Worm (Caenorhabditis elegans) whole organism, L1 larva: ENCODE measurements around the gene str-169.

Source experiments
- C04F5.9 ChIP-seq: sonication (generic microtip); optimal IDR thresholded peaks from 2 replicates; lab custom pipeline; 2016; ENCODE audit warnings: missing genetic modification characterization, missing compliant biosample characterization
- F16B12.6 ChIP-seq: fragments of 150-350 bp; optimal IDR thresholded peaks from 2 replicates; lab custom pipeline; 2014; ENCODE audit warnings: missing biosample characterization, missing genetic modification characterization
- aha-1 ChIP-seq: fragments of 150-350 bp; optimal IDR thresholded peaks from 2 replicates; lab custom pipeline; 2014; ENCODE audit warnings: missing biosample characterization, missing genetic modification characterization
- alr-1 ChIP-seq: fragments of 200-800 bp; sonication (Bioruptor generic); optimal IDR thresholded peaks from 2 replicates; lab custom pipeline; 2018; ENCODE audit warnings: borderline replicate concordance, mild to moderate bottlenecking, missing genetic modification characterization, missing compliant biosample characterization
- ama-1 ChIP-seq: fragments of 150-350 bp; optimal IDR thresholded peaks from 2 replicates; lab custom pipeline; 2014
- blmp-1 ChIP-seq: fragments of 150-350 bp; optimal IDR thresholded peaks from 2 replicates; lab custom pipeline; 2014; ENCODE audit warnings: missing biosample characterization, missing genetic modification characterization
- ceh-88 ChIP-seq: fragments of 200-800 bp; sonication (Bioruptor generic); IDR thresholded peaks from 2 replicates; pipeline ENCODE4 v1.3.6; 2022; ENCODE audit warnings: missing genetic modification characterization, missing compliant biosample characterization
- ceh-90 ChIP-seq: sonication (generic microtip); optimal IDR thresholded peaks from 2 replicates; lab custom pipeline; 2016; ENCODE audit warnings: missing genetic modification characterization, missing compliant biosample characterization
- ces-1 ChIP-seq: fragments of 150-350 bp; optimal IDR thresholded peaks from 2 replicates; lab custom pipeline; 2014; ENCODE audit warnings: missing biosample characterization, missing genetic modification reagents, missing genetic modification characterization
- dsc-1 ChIP-seq: sonication (generic microtip); optimal IDR thresholded peaks from 2 replicates; lab custom pipeline; 2016; ENCODE audit warnings: mild to moderate bottlenecking, missing genetic modification characterization, missing compliant biosample characterization
- efl-1 ChIP-seq, 4 experiments: fragments of 150-350 bp; optimal IDR thresholded peaks in 3 of 4; peaks in 1 of 4; 1 replicate in 1 of 4; 2 replicates in 3 of 4; lab custom pipeline; 2014; ENCODE audit warnings: missing biosample characterization in 2 of 4, missing genetic modification characterization in 2 of 4, missing genetic modification reagents in 2 of 4
- efl-3 ChIP-seq: fragments of 200-800 bp; sonication (Bioruptor generic); optimal IDR thresholded peaks from 2 replicates; lab custom pipeline; 2018; ENCODE audit warnings: mild to moderate bottlenecking, missing genetic modification characterization, missing compliant biosample characterization
- egl-27 ChIP-seq, 2 experiments: fragments of 150-350 bp in 1 of 2; sonication (generic microtip); optimal IDR thresholded peaks; 3 replicates each; lab custom pipeline; 2017 to 2018; ENCODE audit warnings: missing biosample characterization in 2 of 2, missing genetic modification characterization in 2 of 2, missing genetic modification reagents in 2 of 2
- fkh-4 ChIP-seq: sonication (generic microtip); optimal IDR thresholded peaks from 2 replicates; lab custom pipeline; 2016; ENCODE audit warnings: missing compliant biosample characterization, missing genetic modification characterization, borderline replicate concordance
- hlh-17 ChIP-seq: fragments of 200-800 bp; sonication (Bioruptor generic); optimal IDR thresholded peaks from 2 replicates; lab custom pipeline; 2018; ENCODE audit warnings: missing genetic modification characterization, mild to moderate bottlenecking, missing compliant biosample characterization, moderate library complexity, borderline replicate concordance
- hlh-4 ChIP-seq: sonication (generic microtip); optimal IDR thresholded peaks from 2 replicates; lab custom pipeline; 2016; ENCODE audit warnings: mild to moderate bottlenecking, missing genetic modification characterization, missing compliant biosample characterization
- hpl-2 ChIP-seq: fragments of 150-350 bp; optimal IDR thresholded peaks from 2 replicates; lab custom pipeline; 2014; ENCODE audit warnings: missing biosample characterization, missing genetic modification reagents, missing genetic modification characterization
- irx-1 ChIP-seq: sonication (generic microtip); optimal IDR thresholded peaks from 2 replicates; lab custom pipeline; 2016; ENCODE audit warnings: missing genetic modification characterization, missing compliant biosample characterization
- isw-1 ChIP-seq: fragments of 200-800 bp; sonication (Bioruptor generic); IDR thresholded peaks from 2 replicates; pipeline ENCODE4 v1.3.6; 2022; ENCODE audit warnings: missing genetic modification characterization, missing compliant biosample characterization
- jun-1 ChIP-seq: fragments of 150-350 bp; optimal IDR thresholded peaks from 2 replicates; lab custom pipeline; 2014; ENCODE audit warnings: missing biosample characterization, missing genetic modification reagents, missing genetic modification characterization
- lin-14 ChIP-seq: fragments of 200-800 bp; sonication (Bioruptor generic); optimal IDR thresholded peaks from 2 replicates; lab custom pipeline; 2018; ENCODE audit warnings: mild to moderate bottlenecking, missing genetic modification characterization, moderate library complexity, missing compliant biosample characterization
- lsy-2 ChIP-seq, 2 experiments: fragments of 150-350 bp; optimal IDR thresholded peaks; 2 replicates each; lab custom pipeline; 2014; ENCODE audit warnings: missing biosample characterization in 2 of 2, missing genetic modification characterization in 2 of 2
- mef-2 ChIP-seq: fragments of 150-350 bp; optimal IDR thresholded peaks from 2 replicates; lab custom pipeline; 2014; ENCODE audit warnings: missing biosample characterization, missing genetic modification characterization
- nhr-11 ChIP-seq: fragments of 150-350 bp; optimal IDR thresholded peaks from 2 replicates; lab custom pipeline; 2014; ENCODE audit warnings: missing biosample characterization, missing genetic modification characterization
- nhr-237 ChIP-seq: fragments of 150-350 bp; optimal IDR thresholded peaks from 2 replicates; lab custom pipeline; 2014; ENCODE audit warnings: missing biosample characterization, missing genetic modification characterization
- nhr-28 ChIP-seq: fragments of 150-350 bp; optimal IDR thresholded peaks from 2 replicates; lab custom pipeline; 2014; ENCODE audit warnings: missing biosample characterization, missing genetic modification characterization
- nhr-77 ChIP-seq: fragments of 150-350 bp; optimal IDR thresholded peaks from 2 replicates; lab custom pipeline; 2014; ENCODE audit warnings: missing biosample characterization, missing genetic modification characterization
- pag-3 ChIP-seq: sonication (generic microtip); optimal IDR thresholded peaks from 2 replicates; lab custom pipeline; 2017; ENCODE audit warnings: missing genetic modification characterization, mild to moderate bottlenecking, missing compliant biosample characterization, antibody characterized with exemption, borderline replicate concordance; ENCODE audit not compliant: insufficient read depth
- skn-1 ChIP-seq: fragments of 150-350 bp; optimal IDR thresholded peaks from 2 replicates; lab custom pipeline; 2014; ENCODE audit warnings: missing biosample characterization, missing genetic modification characterization
- snpc-4 ChIP-seq: fragments of 150-350 bp; optimal IDR thresholded peaks from 2 replicates; lab custom pipeline; 2014; ENCODE audit warnings: missing biosample characterization, missing genetic modification characterization
- swsn-7 ChIP-seq: sonication (generic microtip); optimal IDR thresholded peaks from 2 replicates; lab custom pipeline; 2016; ENCODE audit warnings: missing genetic modification characterization, missing compliant biosample characterization
- unc-130 ChIP-seq: fragments of 150-350 bp; optimal IDR thresholded peaks from 2 replicates; lab custom pipeline; 2017; ENCODE audit warnings: missing biosample characterization, missing genetic modification characterization, inconsistent platforms
- unc-30 ChIP-seq: sonication (generic microtip); optimal IDR thresholded peaks from 2 replicates; lab custom pipeline; 2017; ENCODE audit warnings: missing biosample characterization, missing genetic modification characterization
- unc-62 ChIP-seq: fragments of 150-350 bp; optimal IDR thresholded peaks from 2 replicates; lab custom pipeline; 2014; ENCODE audit warnings: missing biosample characterization, missing genetic modification reagents, missing genetic modification characterization
- unc-98 ChIP-seq: fragments of 200-800 bp; sonication (Bioruptor generic); IDR thresholded peaks from 2 replicates; pipeline ENCODE4 v1.3.6; 2022; ENCODE audit warnings: missing genetic modification characterization, missing compliant biosample characterization
- zag-1 ChIP-seq: fragments of 150-350 bp; optimal IDR thresholded peaks from 2 replicates; lab custom pipeline; 2014; ENCODE audit warnings: missing biosample characterization, missing genetic modification characterization
- zip-4 ChIP-seq: fragments of 200-800 bp; sonication (Bioruptor generic); optimal IDR thresholded peaks from 2 replicates; lab custom pipeline; 2018; ENCODE audit warnings: mild to moderate bottlenecking, missing genetic modification characterization, moderate library complexity, missing compliant biosample characterization
- ztf-4 ChIP-seq: fragments of 150-350 bp; optimal IDR thresholded peaks from 2 replicates; lab custom pipeline; 2014; ENCODE audit warnings: missing biosample characterization, missing genetic modification characterization

Gene str-169

DNA sequence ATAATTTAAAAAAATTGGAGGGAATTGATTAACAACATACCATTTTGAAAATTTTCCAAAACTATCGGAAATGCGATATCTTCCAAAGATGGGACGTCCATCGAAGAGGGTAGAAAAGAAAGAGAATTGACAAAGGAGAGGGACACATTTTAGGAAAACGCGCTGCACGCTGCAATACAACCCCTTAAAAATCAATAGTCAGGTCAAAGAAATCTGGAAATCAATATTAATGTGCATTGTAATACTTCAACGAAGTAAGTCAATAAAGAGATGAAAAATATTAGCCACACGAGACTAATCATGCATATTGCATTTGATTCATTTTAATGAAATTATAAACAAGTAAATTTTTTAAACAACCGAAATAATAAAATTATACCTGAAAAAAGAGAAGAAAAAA lies 23.5 kb downstream of the str-169 start, which contains the start of gene Y9C9A.13:
Gene Y9C9A.13, minus strand, starts transcription at position 101 of the 400 bp plus-strand sequence.
- no peak for TF ChIP-seq zip-4 (GFP tag; lab: Kevin White, UChicago)
- TF ChIP-seq swsn-7 (tag; lab: Kevin White, UChicago): no peak
- TF ChIP-seq nhr-11: no peak
- TF ChIP-seq efl-3: no peak
- no peak for TF ChIP-seq ceh-88 (GFP tag; lab: Robert Waterston, UW)
- no peak for TF ChIP-seq hpl-2 (GFP tag; lab: Kevin White, UChicago)
- TF ChIP-seq pag-3: no peak
- TF ChIP-seq hlh-4: no peak
- no peak for TF ChIP-seq fkh-4 (tag; lab: Kevin White, UChicago)
- TF ChIP-seq blmp-1 (tag; lab: Kevin White, UChicago): no peak
- no peak for TF ChIP-seq unc-62 (GFP tag; lab: Kevin White, UChicago)
- no peak for TF ChIP-seq unc-98
- no peak for TF ChIP-seq egl-27 (tag; optimal IDR thresholded peaks at IDR 0.05; lab: Kevin White, UChicago)
- TF ChIP-seq F16B12.6: no peak
- no peak for TF ChIP-seq skn-1
- TF ChIP-seq lsy-2 (tag; optimal IDR thresholded peaks at IDR 0.05; lab: Kevin White, UChicago): no peak
- no peak for TF ChIP-seq jun-1 (tag; lab: Kevin White, UChicago)
- no peak for TF ChIP-seq mef-2 (tag; lab: Kevin White, UChicago)

ce11 chrIV:4975995-4976394 lies 30.1 kb downstream of the str-169 start, which contains the start of gene Y9C9A.16:
Y9C9A.16 (minus strand) TSS chrIV:4976125.
- no peak for TF ChIP-seq nhr-28 (tag; lab: Kevin White, UChicago)
- TF ChIP-seq ces-1 (GFP tag; lab: Kevin White, UChicago): no peak
- no peak for TF ChIP-seq dsc-1 (tag; lab: Kevin White, UChicago)
- TF ChIP-seq zag-1 (tag; lab: Kevin White, UChicago): no peak
- no peak for TF ChIP-seq fkh-4 (tag; lab: Kevin White, UChicago)
- no peak for TF ChIP-seq alr-1 (tag; lab: Kevin White, UChicago)
- TF ChIP-seq C04F5.9 (tag; lab: Kevin White, UChicago): no peak

ce11 chrIV:4977176-4977693 lies 31.4 kb downstream of the str-169 start, which contains the start of gene E03H12.5:
E03H12.5 (plus strand) TSS chrIV:4977226.
- TF ChIP-seq hlh-17 (GFP tag; lab: Kevin White, UChicago): no peak

DNA sequence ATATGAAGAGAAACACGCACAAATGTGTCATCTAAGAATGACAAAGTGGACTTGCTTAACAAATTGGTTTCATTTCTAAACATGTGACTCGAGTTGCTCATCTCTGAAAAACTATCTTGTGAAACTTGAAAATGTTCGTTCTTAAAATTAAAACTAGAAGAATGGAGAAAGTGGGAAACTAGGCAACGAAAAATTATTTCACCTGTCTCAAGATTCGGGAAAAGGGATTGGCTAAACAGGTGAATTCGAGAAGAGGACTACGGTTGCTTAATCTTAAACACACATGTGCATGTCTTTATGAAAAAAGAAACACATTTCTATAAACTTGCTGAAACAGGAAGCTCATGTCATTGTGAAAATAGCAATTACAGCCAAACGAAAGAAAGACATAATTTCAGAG lies 35.2 kb downstream of the str-169 start, which contains the start of gene srz-24:
Gene srz-24, minus strand, starts transcription at position 101 of the 400 bp plus-strand sequence.
- TF ChIP-seq nhr-28 (tag; lab: Kevin White, UChicago) (no peak), lin-14 (GFP tag; lab: Kevin White, UChicago) (no peak), unc-98 (no peak), hlh-4 (peak; percentile 9), efl-1 (optimal IDR thresholded peaks at IDR 0.05; lab: Kevin White, UChicago) (no peak), efl-1 (GFP tag; optimal IDR thresholded peaks at IDR 0.05 in 1 of 2; lab: Kevin White, UChicago) (peak in 1 of 2 experiments; percentile 57)

ce11 chrIV:4982477-4982876 lies 36.6 kb downstream of the str-169 start, which contains the start of gene E03H12.4:
E03H12.4 (plus strand) TSS chrIV:4982596.
- TF ChIP-seq efl-1 (optimal IDR thresholded peaks at IDR 0.05; lab: Kevin White, UChicago) (no peak), efl-1 (GFP tag; optimal IDR thresholded peaks at IDR 0.05 in 1 of 2; lab: Kevin White, UChicago) (peak in 1 of 2 experiments; percentile 79), nhr-77 (no peak)

DNA sequence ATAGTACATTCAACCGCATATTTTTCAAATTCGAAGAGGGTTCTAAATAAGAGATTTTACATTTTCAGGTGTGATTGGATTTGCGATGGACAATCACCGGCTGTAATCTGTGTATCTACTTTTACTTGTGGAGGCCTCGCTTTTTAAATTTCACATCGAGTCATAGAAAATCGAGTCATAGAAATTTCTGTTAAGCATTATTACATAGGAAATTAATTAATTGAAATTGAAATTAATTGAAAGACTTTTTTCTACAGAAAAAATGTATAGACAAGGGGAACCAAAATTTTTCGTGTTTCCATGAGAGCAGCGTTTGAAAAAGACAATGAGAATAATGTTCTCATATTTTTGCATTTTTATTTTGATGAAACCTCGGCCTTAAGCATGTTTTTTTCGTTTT lies 37.9 kb downstream of the str-169 start, which contains the start of gene clec-176:
Gene clec-176, plus strand, starts transcription at position 301 of the 400 bp plus-strand sequence.
- TF ChIP-seq aha-1 (tag; lab: Kevin White, UChicago) (no peak), isw-1 (GFP tag; lab: Robert Waterston, UW) (no peak), F16B12.6 (no peak), unc-30 (tag; lab: Kevin White, UChicago) (no peak), ztf-4 (tag; lab: Kevin White, UChicago) (no peak), nhr-237 (tag; lab: Kevin White, UChicago) (no peak), ceh-90 (no peak), snpc-4 (tag; lab: Kevin White, UChicago) (no peak), dsc-1 (tag; lab: Kevin White, UChicago) (no peak), irx-1 (no peak), nhr-77 (no peak), ama-1 (no peak), unc-130 (tag; lab: Kevin White, UChicago) (no peak), mef-2 (tag; lab: Kevin White, UChicago) (no peak)
